Fruit fly (Drosophila melanogaster) whole organism, embryonic: ENCODE results near the gene Ras85D.

Experiments used
- B-H2 ChIP-seq: fragments of 200-800 bp; sonication (Bioruptor generic); optimal IDR thresholded peaks from 2 replicates; lab custom pipeline; 2018; ENCODE audit warnings: missing biosample characterization, mild to moderate bottlenecking, missing genetic modification characterization
- CG10543 ChIP-seq: fragments of 200-800 bp; sonication (Bioruptor generic); optimal IDR thresholded peaks from 3 replicates; lab custom pipeline; 2017; ENCODE audit warnings: missing biosample characterization, mild to moderate bottlenecking, missing genetic modification characterization, moderate library complexity
- CG11696 ChIP-seq: fragments of 200-800 bp; sonication (Bioruptor generic); IDR thresholded peaks from 2 replicates; pipeline ENCODE4 v1.3.6; 2022; ENCODE audit warnings: missing biosample characterization, missing genetic modification characterization
- CG12155 ChIP-seq: fragments of 200-800 bp; sonication (Bioruptor generic); optimal IDR thresholded peaks from 3 replicates; lab custom pipeline; 2016; ENCODE audit warnings: missing biosample characterization, missing genetic modification characterization
- CG12219 ChIP-seq: fragments of 200-800 bp; sonication (Bioruptor generic); optimal IDR thresholded peaks from 3 replicates; lab custom pipeline; 2018; ENCODE audit warnings: missing biosample characterization, mild to moderate bottlenecking, missing genetic modification characterization
- CG13123 ChIP-seq: fragments of 200-800 bp; sonication (Bioruptor generic); optimal IDR thresholded peaks from 2 replicates; lab custom pipeline; 2016; ENCODE audit warnings: missing biosample characterization, missing genetic modification characterization
- CG14050 ChIP-seq: fragments of 200-800 bp; sonication (Bioruptor generic); IDR thresholded peaks from 3 replicates; pipeline ENCODE4 v1.3.6; 2022; ENCODE audit warnings: missing biosample characterization, missing genetic modification characterization
- CG15269 ChIP-seq: fragments of 200-800 bp; sonication (Bioruptor generic); optimal IDR thresholded peaks from 2 replicates; lab custom pipeline; 2018; ENCODE audit warnings: missing biosample characterization, mild to moderate bottlenecking, missing genetic modification characterization, moderate library complexity
- CG17912 ChIP-seq: fragments of 200-800 bp; sonication (Bioruptor generic); optimal IDR thresholded peaks from 2 replicates; lab custom pipeline; 2018; ENCODE audit warnings: missing biosample characterization, mild to moderate bottlenecking, missing genetic modification characterization
- CG1832 ChIP-seq: fragments of 200-800 bp; sonication (Bioruptor generic); optimal IDR thresholded peaks from 2 replicates; lab custom pipeline; 2017; ENCODE audit warnings: missing biosample characterization, mild to moderate bottlenecking, missing genetic modification characterization, inconsistent platforms
- CG18599 ChIP-seq: fragments of 200-800 bp; sonication (Bioruptor generic); optimal IDR thresholded peaks from 3 replicates; lab custom pipeline; 2017; ENCODE audit warnings: missing biosample characterization, missing genetic modification characterization, mild to moderate bottlenecking, moderate library complexity, missing genetic modification reagents
- CG18619 ChIP-seq: fragments of 200-800 bp; sonication (Bioruptor generic); optimal IDR thresholded peaks from 3 replicates; lab custom pipeline; 2017; ENCODE audit warnings: missing biosample characterization, mild to moderate bottlenecking, missing genetic modification characterization
- CG2120 ChIP-seq: fragments of 200-800 bp; sonication (Bioruptor generic); optimal IDR thresholded peaks from 3 replicates; lab custom pipeline; 2016; ENCODE audit warnings: missing biosample characterization, missing genetic modification characterization
- CG3163 ChIP-seq: fragments of 200-800 bp; sonication (Bioruptor generic); optimal IDR thresholded peaks from 3 replicates; lab custom pipeline; 2016; ENCODE audit warnings: missing biosample characterization, missing genetic modification characterization
- CG34376 ChIP-seq: fragments of 200-800 bp; sonication (Bioruptor generic); optimal IDR thresholded peaks from 2 replicates; lab custom pipeline; 2018; ENCODE audit warnings: missing biosample characterization, mild to moderate bottlenecking, missing genetic modification characterization
- CG7928 ChIP-seq: fragments of 200-800 bp; sonication (Bioruptor generic); optimal IDR thresholded peaks from 2 replicates; lab custom pipeline; 2017; ENCODE audit warnings: missing biosample characterization, mild to moderate bottlenecking, missing genetic modification characterization
- CG8290 ChIP-seq, 3 experiments: fragments of 200-800 bp; sonication (Bioruptor generic); optimal IDR thresholded peaks; 2 replicates each; lab custom pipeline; 2016 to 2019; ENCODE audit warnings: missing biosample characterization in 3 of 3, missing genetic modification characterization in 3 of 3, mild to moderate bottlenecking in 2 of 3, moderate library complexity in 1 of 3
- Camta ChIP-seq: fragments of 200-800 bp; sonication (Bioruptor generic); optimal IDR thresholded peaks from 2 replicates; lab custom pipeline; 2016; ENCODE audit warnings: missing biosample characterization, missing genetic modification characterization
- CoRest ChIP-seq: fragments of 200-800 bp; sonication (Bioruptor generic); optimal IDR thresholded peaks from 3 replicates; lab custom pipeline; 2018; ENCODE audit warnings: missing biosample characterization, mild to moderate bottlenecking, missing genetic modification characterization, moderate library complexity
- Eip74EF ChIP-seq, 2 experiments: fragments of 200-800 bp in 1 of 2; fragments of >200 bp in 1 of 2; sonication (Bioruptor generic) in 1 of 2; optimal IDR thresholded peaks; 2 replicates each; lab custom pipeline; 2017 to 2019; ENCODE audit warnings: missing biosample characterization in 2 of 2, missing genetic modification characterization in 2 of 2, mild to moderate bottlenecking in 1 of 2, moderate library complexity in 1 of 2
- Hand ChIP-seq: fragments of 200-800 bp; sonication (Bioruptor generic); optimal IDR thresholded peaks from 2 replicates; lab custom pipeline; 2017; ENCODE audit warnings: mild to moderate bottlenecking, missing biosample characterization, missing genetic modification reagents, missing genetic modification characterization
- Hey ChIP-seq: fragments of 200-800 bp; sonication (Bioruptor generic); optimal IDR thresholded peaks from 3 replicates; lab custom pipeline; 2018; ENCODE audit warnings: missing biosample characterization, mild to moderate bottlenecking, missing genetic modification characterization
- HmgD ChIP-seq: fragments of 200-800 bp; sonication (Bioruptor generic); optimal IDR thresholded peaks from 3 replicates; lab custom pipeline; 2016; ENCODE audit warnings: missing biosample characterization, missing genetic modification characterization
- Hmr ChIP-seq: fragments of 200-800 bp; sonication (Bioruptor generic); optimal IDR thresholded peaks from 3 replicates; lab custom pipeline; 2017; ENCODE audit warnings: mild to moderate bottlenecking, missing biosample characterization, missing genetic modification reagents, missing genetic modification characterization
- Hr51 ChIP-seq, 2 experiments: fragments of 200-800 bp; sonication (Bioruptor generic); optimal IDR thresholded peaks; 2 replicates in 1 of 2; 3 replicates in 1 of 2; lab custom pipeline; 2016 to 2018; ENCODE audit warnings: missing biosample characterization in 2 of 2, missing genetic modification characterization in 2 of 2, mild to moderate bottlenecking in 1 of 2, moderate library complexity in 1 of 2
- MESR4 ChIP-seq: fragments of 200-800 bp; sonication (Bioruptor generic); optimal IDR thresholded peaks from 2 replicates; lab custom pipeline; 2018; ENCODE audit warnings: missing biosample characterization, mild to moderate bottlenecking, missing genetic modification characterization, moderate library complexity
- Med ChIP-seq: fragments of 200-800 bp; sonication (Bioruptor generic); peaks from one replicate; lab custom pipeline; 2016; ENCODE audit warnings: missing biosample characterization, missing genetic modification characterization, mild to moderate bottlenecking, inconsistent platforms, moderate library complexity
- Neu2 ChIP-seq: fragments of 200-800 bp; sonication (Bioruptor generic); optimal IDR thresholded peaks from 3 replicates; lab custom pipeline; 2016; ENCODE audit warnings: missing biosample characterization, missing genetic modification characterization, borderline replicate concordance
- Nf-YC ChIP-seq: fragments of 200-800 bp; optimal IDR thresholded peaks from 3 replicates; lab custom pipeline; 2019; ENCODE audit warnings: missing biosample characterization, mild to moderate bottlenecking, missing genetic modification characterization, moderate library complexity
- Oli ChIP-seq: fragments of 200-800 bp; sonication (Bioruptor generic); optimal IDR thresholded peaks from 2 replicates; lab custom pipeline; 2018; ENCODE audit warnings: missing biosample characterization, mild to moderate bottlenecking, missing genetic modification characterization, moderate library complexity
- PHDP ChIP-seq: fragments of 200-800 bp; sonication (Bioruptor generic); optimal IDR thresholded peaks from 3 replicates; lab custom pipeline; 2018; ENCODE audit warnings: missing biosample characterization, mild to moderate bottlenecking, missing genetic modification characterization, moderate library complexity
- Sry-β ChIP-seq: fragments of 200-800 bp; sonication (Bioruptor generic); optimal IDR thresholded peaks from 2 replicates; lab custom pipeline; 2018; ENCODE audit warnings: missing biosample characterization, mild to moderate bottlenecking, missing genetic modification characterization, moderate library complexity
- TFAM ChIP-seq: fragments of 200-800 bp; sonication (Bioruptor generic); optimal IDR thresholded peaks from 2 replicates; lab custom pipeline; 2017; ENCODE audit warnings: missing biosample characterization, missing genetic modification characterization, inconsistent platforms
- YL-1 ChIP-seq: fragments of 200-800 bp; sonication (Bioruptor generic); optimal IDR thresholded peaks from 3 replicates; lab custom pipeline; 2017; ENCODE audit warnings: missing biosample characterization, mild to moderate bottlenecking, missing genetic modification characterization
- ash1 ChIP-seq: fragments of 200-800 bp; sonication (Bioruptor generic); optimal IDR thresholded peaks from 2 replicates; lab custom pipeline; 2018; ENCODE audit warnings: missing biosample characterization, mild to moderate bottlenecking, missing genetic modification characterization
- bab2 ChIP-seq: fragments of 200-800 bp; sonication (Bioruptor generic); optimal IDR thresholded peaks from 2 replicates; lab custom pipeline; 2016; ENCODE audit warnings: missing biosample characterization, missing genetic modification characterization
- bowl ChIP-seq: fragments of 200-800 bp; sonication (Bioruptor generic); IDR thresholded peaks from 2 replicates; pipeline ENCODE4 v1.3.6; 2022; ENCODE audit warnings: missing biosample characterization, missing genetic modification characterization
- corto ChIP-seq: fragments of 200-800 bp; sonication (Bioruptor generic); optimal IDR thresholded peaks from 2 replicates; lab custom pipeline; 2016; ENCODE audit warnings: missing biosample characterization, mild to moderate bottlenecking, missing genetic modification characterization, moderate library complexity
- gcm ChIP-seq: fragments of 200-800 bp; sonication (Bioruptor generic); optimal IDR thresholded peaks from 2 replicates; lab custom pipeline; 2019; ENCODE audit warnings: missing biosample characterization, mild to moderate bottlenecking, missing genetic modification characterization, moderate library complexity
- gro ChIP-seq: fragments of 200-800 bp; sonication (Bioruptor generic); optimal IDR thresholded peaks from 2 replicates; lab custom pipeline; 2016; ENCODE audit warnings: missing biosample characterization, missing genetic modification characterization
- kay ChIP-seq: fragments of 200-800 bp; sonication (Bioruptor generic); optimal IDR thresholded peaks from 2 replicates; lab custom pipeline; 2016; ENCODE audit warnings: missing biosample characterization, missing genetic modification characterization
- nerfin-1 ChIP-seq: fragments of 200-800 bp; sonication (Bioruptor generic); optimal IDR thresholded peaks from 3 replicates; lab custom pipeline; 2019; ENCODE audit warnings: missing biosample characterization, mild to moderate bottlenecking, missing genetic modification characterization, moderate library complexity
- pb ChIP-seq: fragments of 200-800 bp; sonication (Bioruptor generic); optimal IDR thresholded peaks from 3 replicates; lab custom pipeline; 2016; ENCODE audit warnings: missing biosample characterization, missing genetic modification characterization
- run ChIP-seq: fragments of 200-800 bp; sonication (Bioruptor generic); optimal IDR thresholded peaks from 3 replicates; lab custom pipeline; 2018; ENCODE audit warnings: missing biosample characterization, mild to moderate bottlenecking, missing genetic modification characterization
- shn ChIP-seq: fragments of 200-800 bp; sonication (Bioruptor generic); optimal IDR thresholded peaks from 3 replicates; lab custom pipeline; 2016; ENCODE audit warnings: missing biosample characterization, missing genetic modification characterization
- tx ChIP-seq: fragments of 200-800 bp; sonication (Bioruptor generic); optimal IDR thresholded peaks from 2 replicates; lab custom pipeline; 2016; ENCODE audit warnings: missing biosample characterization, missing genetic modification characterization
- unpg ChIP-seq: fragments of 200-800 bp; sonication (Bioruptor generic); optimal IDR thresholded peaks from 3 replicates; lab custom pipeline; 2018; ENCODE audit warnings: missing biosample characterization, mild to moderate bottlenecking, missing genetic modification characterization, moderate library complexity
- zfh2 ChIP-seq: fragments of 200-800 bp; sonication (Bioruptor generic); optimal IDR thresholded peaks from 2 replicates; lab custom pipeline; 2016; ENCODE audit warnings: missing biosample characterization, missing genetic modification characterization

The Ras85D gene

DNA sequence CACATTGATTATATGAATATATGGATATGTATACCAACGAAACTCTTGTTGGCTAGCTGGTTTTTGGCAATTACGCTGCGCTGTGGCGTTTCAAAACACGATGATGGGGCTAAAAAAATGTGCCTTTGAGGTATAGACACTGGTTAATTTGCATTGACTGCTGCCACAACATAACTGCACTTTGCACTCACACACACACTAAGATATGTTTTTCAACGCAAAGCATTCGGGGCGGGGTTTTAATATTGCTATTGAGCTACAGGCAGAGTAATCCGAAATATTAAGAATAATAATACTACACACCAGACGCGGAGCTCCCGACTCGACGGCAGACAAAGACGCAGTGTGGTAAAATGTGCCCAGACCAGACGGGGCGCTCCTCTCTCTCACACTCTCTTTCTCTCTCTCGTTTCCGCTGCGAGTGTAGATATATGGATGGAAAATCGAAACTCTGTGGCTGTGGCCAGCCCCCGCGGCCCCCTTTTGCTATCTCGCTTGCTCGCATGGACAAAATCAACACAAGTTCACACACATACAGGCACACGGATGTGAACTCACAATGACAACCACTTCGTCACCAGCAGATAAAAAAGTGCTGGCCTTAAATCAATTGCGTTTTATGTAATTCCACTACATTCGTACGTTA lies 38.3 kb upstream of the Ras85D start (continued):
- peak; percentile 54 for TF ChIP-seq CG3163 (GFP tag; lab: Kevin White, UChicago)
- TF ChIP-seq MESR4 (GFP tag; lab: Kevin White, UChicago) = peak; percentile 96
- TF ChIP-seq CG7928 (GFP tag; lab: Kevin White, UChicago) = peak; percentile 60
- TF ChIP-seq Hey (tag; lab: Kevin White, UChicago) = peak; percentile 29
- TF ChIP-seq bab2 (GFP tag; lab: Kevin White, UChicago) = peak; percentile 5
- TF ChIP-seq run (tag; lab: Kevin White, UChicago) = peak; percentile 49
- TF ChIP-seq ash1 = peak; percentile 72
- peak; percentile 56 for TF ChIP-seq Hand (GFP tag; lab: Kevin White, UChicago)
- peak; percentile 60 for TF ChIP-seq YL-1 (GFP tag; lab: Kevin White, UChicago)
- no peak for TF ChIP-seq CG8290 (GFP tag; optimal IDR thresholded peaks at IDR 0.05; lab: Kevin White, UChicago)
- peak; percentile 46 to 73 for TF ChIP-seq CG8290 (tag; optimal IDR thresholded peaks at IDR 0.05; lab: Kevin White, UChicago)
- TF ChIP-seq CG34376 = peak; percentile 96
- TF ChIP-seq tx (GFP tag; lab: Kevin White, UChicago) = peak; percentile 6
- peak; percentile 94 for TF ChIP-seq CG10543 (GFP tag; lab: Kevin White, UChicago)
- TF ChIP-seq CG18599 (GFP tag; lab: Kevin White, UChicago) = peak; percentile 82
- TF ChIP-seq Camta (GFP tag; lab: Kevin White, UChicago) = peak; percentile 46
- no peak for TF ChIP-seq TFAM (GFP tag; lab: Kevin White, UChicago)
- TF ChIP-seq PHDP (tag; lab: Kevin White, UChicago) = no peak
- peak; percentile 43 for TF ChIP-seq nerfin-1 (tag; lab: Kevin White, UChicago)
- peak; percentile 37 for TF ChIP-seq shn
- TF ChIP-seq CG15269 (tag; lab: Kevin White, UChicago) = peak; percentile 4
- peak; percentile 91 for TF ChIP-seq Med
- no peak for TF ChIP-seq bowl
- peak; percentile 16 for TF ChIP-seq zfh2 (GFP tag; lab: Kevin White, UChicago)
- peak; percentile 87 for TF ChIP-seq CG17912 (GFP tag; lab: Kevin White, UChicago)
- TF ChIP-seq Neu2 (GFP tag; lab: Kevin White, UChicago) = no peak
- peak; percentile 43 for TF ChIP-seq kay (GFP tag; lab: Kevin White, UChicago)
- peak; percentile 5 for TF ChIP-seq CG18619 (GFP tag; lab: Kevin White, UChicago)
- TF ChIP-seq gro (GFP tag; lab: Kevin White, UChicago) = peak; percentile 66
- peak; percentile 68 for TF ChIP-seq gcm (GFP tag; lab: Kevin White, UChicago)
- TF ChIP-seq pb (GFP tag; lab: Kevin White, UChicago) = peak; percentile 38
- TF ChIP-seq CG12155 (GFP tag; lab: Kevin White, UChicago) = no peak
- peak; percentile 16 for TF ChIP-seq unpg (GFP tag; lab: Kevin White, UChicago)
- no peak for TF ChIP-seq CG14050 (GFP tag; lab: Robert Waterston, UW)
- TF ChIP-seq Oli (tag; lab: Kevin White, UChicago) = no peak
- peak; percentile 22 for TF ChIP-seq Sry-β
- TF ChIP-seq CG2120 = peak; percentile 21
- TF ChIP-seq Hmr (GFP tag; lab: Kevin White, UChicago) = peak; percentile 77
- peak; percentile 44 for TF ChIP-seq corto (GFP tag; lab: Kevin White, UChicago)
- TF ChIP-seq HmgD (GFP tag; lab: Kevin White, UChicago) = peak; percentile 83
- TF ChIP-seq CG13123 (GFP tag; lab: Kevin White, UChicago) = no peak
- TF ChIP-seq CG11696 (GFP tag; lab: Robert Waterston, UW) = no peak
- TF ChIP-seq CG12219 (GFP tag; lab: Kevin White, UChicago) = peak; percentile 62
- TF ChIP-seq Nf-YC (tag; lab: Kevin White, UChicago) = peak; percentile 42
- peak in 1 of 2 experiments; percentile 83 for TF ChIP-seq Eip74EF (GFP tag; optimal IDR thresholded peaks at IDR 0.05; lab: Kevin White, UChicago)
- TF ChIP-seq B-H2 (GFP tag; lab: Kevin White, UChicago) = peak; percentile 50
- no peak for TF ChIP-seq CoRest (tag; lab: Kevin White, UChicago)
- TF ChIP-seq Hr51 (GFP tag; optimal IDR thresholded peaks at IDR 0.05; lab: Kevin White, UChicago) = peak in 1 of 2 experiments; percentile 17
- peak; percentile 90 for TF ChIP-seq CG1832 (GFP tag; lab: Kevin White, UChicago)
